Worm (Caenorhabditis elegans): ENCODE measurements around the gene F54D5.17.

The F54D5.17 gene

DNA sequence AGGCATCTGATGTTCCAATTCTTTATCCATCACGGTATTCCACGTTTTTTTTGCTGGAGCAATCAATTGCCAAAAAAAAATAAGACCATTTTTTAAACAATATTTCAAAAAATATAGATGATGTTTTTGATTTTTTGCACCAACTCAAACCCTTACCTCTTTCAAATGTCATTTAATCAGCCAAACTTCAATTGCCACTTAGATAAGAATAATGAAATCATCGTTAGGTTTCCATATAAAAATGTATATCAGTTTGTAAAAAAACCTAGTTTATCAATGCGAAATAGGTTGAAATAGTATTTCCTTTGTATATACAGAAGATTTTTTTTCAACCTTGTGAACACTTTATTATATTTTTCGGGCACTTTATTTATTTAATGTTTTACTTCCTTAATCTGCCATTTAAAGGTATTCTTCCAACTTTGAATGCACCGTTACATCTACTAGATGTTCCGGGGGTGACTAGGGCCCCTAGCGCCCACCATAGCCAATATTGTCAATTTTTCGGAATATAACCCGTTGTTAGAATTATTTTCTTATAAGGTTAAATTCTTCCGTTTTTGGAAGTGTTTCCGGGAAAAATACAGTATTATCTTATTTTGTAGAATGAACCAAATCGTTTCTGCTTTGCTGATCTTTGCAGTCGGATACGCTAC is 12.9 kb downstream of the F54D5.17 start, which contains the start of the genes F54D5.23 and F54D5.4:
Gene F54D5.23, minus strand, starts transcription at position 75 of the 656 bp plus-strand sequence.
Gene F54D5.4, plus strand, starts transcription at position 606 of the 656 bp plus-strand sequence.
- TF ChIP-seq T26A5.8 (tag; optimal IDR thresholded peaks at IDR 0.05): no peak
- no peak for TF ChIP-seq lag-1 (GFP tag; IDR thresholded peaks at IDR 0.05)
- TF ChIP-seq nhr-80 (tag; optimal IDR thresholded peaks at IDR 0.05): peak; percentile 57
- no peak for TF ChIP-seq chd-7 (tag; optimal IDR thresholded peaks at IDR 0.05)
- no peak for TF ChIP-seq cebp-1 (GFP tag; IDR thresholded peaks at IDR 0.05)
- TF ChIP-seq cebp-1 (tag; optimal IDR thresholded peaks at IDR 0.05): no peak

DNA sequence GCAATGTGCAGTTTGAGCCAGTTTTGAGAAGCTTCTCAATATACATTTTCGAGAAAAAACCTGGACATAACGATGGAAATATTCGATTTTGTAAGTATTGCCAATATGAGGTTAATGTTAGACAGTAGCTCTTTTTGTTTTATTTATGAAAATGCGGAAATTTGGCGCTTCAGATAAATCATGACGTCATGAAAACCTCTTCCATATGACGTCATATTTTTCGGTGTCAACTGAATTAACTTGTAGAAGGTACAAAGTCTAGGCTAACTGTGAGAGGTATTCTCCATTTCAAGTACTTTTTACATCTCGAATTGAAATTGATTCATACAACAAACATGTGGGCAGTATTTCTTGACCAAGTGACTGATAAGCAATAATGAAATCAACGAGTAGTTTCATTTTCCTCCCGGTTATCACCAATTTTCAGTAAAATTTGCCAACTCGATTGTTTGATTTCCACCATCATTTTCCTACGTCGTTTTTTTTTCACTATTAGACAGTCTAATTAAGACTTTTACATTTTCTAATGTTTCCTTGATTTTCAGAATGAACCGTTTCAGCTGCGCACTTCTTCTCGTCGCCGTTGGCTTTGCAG is 14.9 kb downstream of the F54D5.17 start, which contains the start of gene F54D5.3:
Gene F54D5.3, plus strand, starts transcription at position 546 of the 595 bp plus-strand sequence.
- TF ChIP-seq atf-7 (tag; optimal IDR thresholded peaks at IDR 0.05) (peak; percentile 42), ama-1 (optimal IDR thresholded peaks at IDR 0.05) (no peak), ama-1 (GFP tag; optimal IDR thresholded peaks at IDR 0.05) (no peak), let-526 (GFP tag; IDR thresholded peaks at IDR 0.05) (no peak), hsf-1 (GFP tag; IDR thresholded peaks at IDR 0.05) (no peak), F55B11.4 (tag; optimal IDR thresholded peaks at IDR 0.05; ENCODE audit: borderline replicate concordance, insufficient read depth) (no peak), nhr-80 (tag; optimal IDR thresholded peaks at IDR 0.05) (peak; percentile 65)

- peak; percentile 74 for TF ChIP-seq lin-54 (GFP tag; optimal IDR thresholded peaks at IDR 0.05)
- TF ChIP-seq lsl-1 (GFP tag; optimal IDR thresholded peaks at IDR 0.05): peak; percentile 89
- peak; percentile 32 for TF ChIP-seq F49E8.2 (tag; optimal IDR thresholded peaks at IDR 0.05; ENCODE audit: insufficient read depth)
- TF ChIP-seq D2030.7 (GFP tag; IDR thresholded peaks at IDR 0.05): 0 out of 2 replicates have a peak, but pooled peaks have one; percentile 12
- TF ChIP-seq F33H1.4 (GFP tag; IDR thresholded peaks at IDR 0.05): peak; percentile 84
- peak; percentile 79 for TF ChIP-seq madf-6 (GFP tag; IDR thresholded peaks at IDR 0.05)
- no peak for TF ChIP-seq Y79H2A.3 (GFP tag; conservative IDR thresholded peaks at IDR 0.05)
- TF ChIP-seq let-607 (tag; optimal IDR thresholded peaks at IDR 0.05): no peak
- no peak for TF ChIP-seq attf-5 (GFP tag; optimal IDR thresholded peaks at IDR 0.05)
- TF ChIP-seq dpl-1 (GFP tag; optimal IDR thresholded peaks at IDR 0.05): peak; percentile 9
- no peak for TF ChIP-seq tbx-9 (tag; optimal IDR thresholded peaks at IDR 0.05; ENCODE audit: borderline replicate concordance)
- no peak for TF ChIP-seq chd-7 (tag; optimal IDR thresholded peaks at IDR 0.05)
- TF ChIP-seq ama-1 (optimal IDR thresholded peaks at IDR 0.05): no peak
- no peak for TF ChIP-seq ama-1 (GFP tag; optimal IDR thresholded peaks at IDR 0.05)
- TF ChIP-seq xnd-1 (tag; optimal IDR thresholded peaks at IDR 0.05): peak; percentile 62
- 0 out of 2 replicates have a peak, but pooled peaks have one; percentile 31 for TF ChIP-seq ceh-91 (GFP tag; IDR thresholded peaks at IDR 0.05)
- TF ChIP-seq efl-1 (GFP tag; optimal IDR thresholded peaks at IDR 0.05): peak; percentile 39
These were observed 16.5 kb downstream of the F54D5.17 start, which contains the start of gene F54D5.2 for ce11 chrII:11572944-11573343. TSS of gene F54D5.2 (plus strand) at chrII:11573180.

DNA sequence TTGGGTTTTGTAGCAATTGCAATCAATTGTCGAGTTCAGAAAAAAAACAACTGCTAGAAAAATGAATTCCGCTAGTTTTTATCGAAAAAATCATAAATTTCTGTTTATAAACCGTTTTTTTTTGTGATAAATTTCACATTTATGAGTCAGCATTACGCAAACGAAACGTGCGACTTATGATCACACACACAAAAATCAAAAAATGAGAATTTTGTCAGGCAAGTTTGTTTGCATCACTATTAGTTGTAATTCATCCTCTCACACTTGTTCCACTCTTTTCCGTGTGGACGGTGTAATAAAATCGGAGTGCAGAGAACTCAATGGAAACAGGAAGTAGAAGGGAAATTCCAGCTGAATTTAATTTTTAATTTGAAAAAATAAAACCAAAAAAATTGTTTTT is 21.0 kb downstream of the F54D5.17 start, which contains the start of gene pcs-1:
Gene pcs-1, minus strand, starts transcription at position 344 of the 400 bp plus-strand sequence.
- TF ChIP-seq nhr-80 (tag; optimal IDR thresholded peaks at IDR 0.05) (peak; percentile 7), K12H6.12 (tag; optimal IDR thresholded peaks at IDR 0.05) (no peak), lin-40 (tag; optimal IDR thresholded peaks at IDR 0.05) (no peak), F55B11.4 (tag; optimal IDR thresholded peaks at IDR 0.05; ENCODE audit: borderline replicate concordance, insufficient read depth) (no peak)

DNA sequence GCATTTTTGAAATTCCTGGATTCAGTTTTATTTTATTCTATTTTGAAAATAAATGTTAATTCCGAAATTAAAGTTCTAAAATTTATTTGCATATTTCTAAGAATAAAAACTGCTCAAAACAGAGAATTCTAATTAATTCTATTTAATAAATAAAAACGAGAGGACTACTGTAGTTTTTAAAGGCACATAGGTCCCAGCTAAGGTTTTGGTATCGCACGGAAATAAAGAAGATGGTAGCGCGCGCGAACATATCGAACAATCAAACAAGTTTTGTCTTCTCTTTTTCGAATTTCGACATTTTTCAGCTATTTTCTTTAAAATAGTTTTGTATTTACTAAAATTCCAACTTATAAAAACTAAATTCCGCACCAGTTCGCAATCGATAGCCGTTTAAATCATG is 21.4 kb downstream of the F54D5.17 start:
- TF ChIP-seq lsy-27 (tag; optimal IDR thresholded peaks at IDR 0.05; ENCODE audit: borderline replicate concordance, insufficient read depth) (no peak), ceh-100 (GFP tag; IDR thresholded peaks at IDR 0.05) (peak; percentile 18; the same call in 1 of the 2 replicates), dpl-1 (GFP tag; optimal IDR thresholded peaks at IDR 0.05) (peak; percentile 89), zim-3 (tag; optimal IDR thresholded peaks at IDR 0.05) (no peak), madf-10 (tag; optimal IDR thresholded peaks at IDR 0.05) (no peak), D2030.7 (GFP tag; IDR thresholded peaks at IDR 0.05) (peak; percentile 94), snpc-4 (GFP tag; optimal IDR thresholded peaks at IDR 0.05) (no peak), snpc-4 (tag; optimal IDR thresholded peaks at IDR 0.05) (peak in 2 of 4 experiments; percentile 2 to 44), hsf-1 (GFP tag; IDR thresholded peaks at IDR 0.05) (peak; percentile 88), F33H1.4 (GFP tag; IDR thresholded peaks at IDR 0.05) (peak; percentile 96), Y67H2A.10 (GFP tag; conservative IDR thresholded peaks at IDR 0.05) (no peak), him-1 (tag; optimal IDR thresholded peaks at IDR 0.05) (peak; percentile 37), tbp1 (GFP tag; optimal IDR thresholded peaks at IDR 0.05) (peak; percentile 60), aptf-3 (GFP tag; IDR thresholded peaks at IDR 0.05) (no peak), B0336.3 (GFP tag; IDR thresholded peaks at IDR 0.05) (0 out of 2 replicates have a peak, but pooled peaks have one; percentile 55), cebp-1 (GFP tag; IDR thresholded peaks at IDR 0.05) (no peak), cebp-1 (tag; optimal IDR thresholded peaks at IDR 0.05) (no peak)

Data from whole organism, young adult.